Worm (Caenorhabditis elegans): ENCODE results near the gene F16G10.13.
A peak's percentile ranks its signal among the peaks of the same experiment; 100 is the strongest.

Gene F16G10.13

ce11 chrII:2378465-2379009, 17.2 kb downstream of the F16G10.13 start:
- TF ChIP-seq W03F9.2 (tag; optimal IDR thresholded peaks at IDR 0.05) (peak; percentile 18), dao-5 (tag; optimal IDR thresholded peaks at IDR 0.05) (no peak)

ce11 chrII:2377751-2378150, 18.0 kb downstream of the F16G10.13 start, which contains the start of gene F16G10.6:
Gene F16G10.6, minus strand, starts transcription at chrII:2377851.
- TF ChIP-seq dao-5 (tag; optimal IDR thresholded peaks at IDR 0.05) (no peak), W03F9.2 (tag; optimal IDR thresholded peaks at IDR 0.05) (no peak), him-1 (tag; optimal IDR thresholded peaks at IDR 0.05) (no peak)

ce11 chrII:2374973-2375372, 20.8 kb downstream of the F16G10.13 start, which contains the start of gene F16G10.2:
Gene F16G10.2, plus strand, starts transcription at chrII:2375273.
- TF ChIP-seq dao-5 (tag; optimal IDR thresholded peaks at IDR 0.05) = no peak
- no peak for TF ChIP-seq W03F9.2 (tag; optimal IDR thresholded peaks at IDR 0.05)
- no peak for TF ChIP-seq him-1 (tag; optimal IDR thresholded peaks at IDR 0.05)

ce11 chrII:2372090-2372489, 23.7 kb downstream of the F16G10.13 start, which contains the start of gene F16G10.3:
Gene F16G10.3, plus strand, starts transcription at chrII:2372390.
- no peak for TF ChIP-seq him-1 (tag; optimal IDR thresholded peaks at IDR 0.05)
- TF ChIP-seq dao-5 (tag; optimal IDR thresholded peaks at IDR 0.05) = no peak
- no peak for TF ChIP-seq W03F9.2 (tag; optimal IDR thresholded peaks at IDR 0.05)

ce11 chrII:2368956-2369355, 26.8 kb downstream of the F16G10.13 start, which contains the start of gene hpo-25:
Gene hpo-25, plus strand, starts transcription at chrII:2369256.
- TF ChIP-seq dao-5 (tag; optimal IDR thresholded peaks at IDR 0.05) (no peak), him-1 (tag; optimal IDR thresholded peaks at IDR 0.05) (no peak), W03F9.2 (tag; optimal IDR thresholded peaks at IDR 0.05) (no peak)

ce11 chrII:2366623-2367365, 29.0 kb downstream of the F16G10.13 start, which contains the start of the genes F43C11.12 and F16G10.5:
Gene F43C11.12, minus strand, starts transcription at chrII:2366723.
Gene F16G10.5, plus strand, starts transcription at chrII:2367315.
- TF ChIP-seq dao-5 (tag; optimal IDR thresholded peaks at IDR 0.05) (no peak), W03F9.2 (tag; optimal IDR thresholded peaks at IDR 0.05) (no peak), him-1 (tag; optimal IDR thresholded peaks at IDR 0.05) (no peak)

- TF ChIP-seq dao-5 (tag; optimal IDR thresholded peaks at IDR 0.05) = no peak
- no peak for TF ChIP-seq him-1 (tag; optimal IDR thresholded peaks at IDR 0.05)
- TF ChIP-seq W03F9.2 (tag; optimal IDR thresholded peaks at IDR 0.05) = no peak
Observed at ce11 chrII:2363673-2364072, 32.1 kb downstream of the F16G10.13 start, which contains the start of gene F43C11.11. Gene F43C11.11, minus strand, starts transcription at chrII:2363773.

ce11 chrII:2359965-2360364, 35.8 kb downstream of the F16G10.13 start, which contains the start of gene F43C11.16:
Gene F43C11.16, minus strand, starts transcription at chrII:2360065.
- TF ChIP-seq him-1 (tag; optimal IDR thresholded peaks at IDR 0.05) (no peak), dao-5 (tag; optimal IDR thresholded peaks at IDR 0.05) (no peak), W03F9.2 (tag; optimal IDR thresholded peaks at IDR 0.05) (no peak)

ce11 chrII:2356795-2357194, 39.0 kb downstream of the F16G10.13 start, which contains the start of gene F43C11.1:
Gene F43C11.1, plus strand, starts transcription at chrII:2357095.
- TF ChIP-seq W03F9.2 (tag; optimal IDR thresholded peaks at IDR 0.05) (no peak), dao-5 (tag; optimal IDR thresholded peaks at IDR 0.05) (no peak), him-1 (tag; optimal IDR thresholded peaks at IDR 0.05) (no peak)

- TF ChIP-seq W03F9.2 (tag; optimal IDR thresholded peaks at IDR 0.05) = no peak
- TF ChIP-seq dao-5 (tag; optimal IDR thresholded peaks at IDR 0.05) = no peak
- TF ChIP-seq him-1 (tag; optimal IDR thresholded peaks at IDR 0.05) = no peak
Observed at ce11 chrII:2354476-2354875, 41.3 kb downstream of the F16G10.13 start, which contains the start of gene F43C11.2. Gene F43C11.2, plus strand, starts transcription at chrII:2354776.

ce11 chrII:2353012-2353411, 42.8 kb downstream of the F16G10.13 start, which contains the start of gene F43C11.3:
Gene F43C11.3, plus strand, starts transcription at chrII:2353312.
- no peak for TF ChIP-seq him-1 (tag; optimal IDR thresholded peaks at IDR 0.05)

- TF ChIP-seq him-1 (tag; optimal IDR thresholded peaks at IDR 0.05) = no peak
- TF ChIP-seq dao-5 (tag; optimal IDR thresholded peaks at IDR 0.05) = no peak
- no peak for TF ChIP-seq W03F9.2 (tag; optimal IDR thresholded peaks at IDR 0.05)
Observed at ce11 chrII:2352546-2352945, 43.2 kb downstream of the F16G10.13 start, which contains the start of gene F43C11.10. Gene F43C11.10, minus strand, starts transcription at chrII:2352646.

ce11 chrII:2346672-2347071, 49.1 kb downstream of the F16G10.13 start, which contains the start of gene F43C11.4:
Gene F43C11.4, plus strand, starts transcription at chrII:2346972.
- TF ChIP-seq dao-5 (tag; optimal IDR thresholded peaks at IDR 0.05) (no peak), him-1 (tag; optimal IDR thresholded peaks at IDR 0.05) (no peak), W03F9.2 (tag; optimal IDR thresholded peaks at IDR 0.05) (no peak)

Data from whole organism, L4/young adult.